Fruit fly (Drosophila melanogaster) Kc167 (cell line): ENCODE results near the gene CG31871.

ENCODE experiments used
- Myc ChIP-seq: fragments of >200 bp; optimal IDR thresholded peaks from 2 replicates; lab custom pipeline; 2017; ENCODE audit warnings: missing external identifiers
- Sin3A ChIP-seq: fragments of >200 bp; optimal IDR thresholded peaks from 2 replicates; lab custom pipeline; 2018; ENCODE audit warnings: missing external identifiers
- h ChIP-seq: fragments of >200 bp; optimal IDR thresholded peaks from 3 replicates; lab custom pipeline; 2018; ENCODE audit warnings: missing external identifiers
- insv ChIP-seq: fragments of >200 bp; optimal IDR thresholded peaks from 3 replicates; lab custom pipeline; 2018; ENCODE audit warnings: missing external identifiers
- psq ChIP-seq: fragments of >200 bp; optimal IDR thresholded peaks from 2 replicates; lab custom pipeline; 2017; ENCODE audit warnings: missing external identifiers
- ttk ChIP-seq: sonication (Bioruptor generic); optimal IDR thresholded peaks from 2 replicates; lab custom pipeline; 2017; ENCODE audit warnings: missing external identifiers

- TF ChIP-seq Myc (lab: Kevin White, UChicago), result no peak
- no peak for TF ChIP-seq ttk (lab: Kevin White, UChicago)
- TF ChIP-seq psq (lab: Kevin White, UChicago), result no peak
- TF ChIP-seq Sin3A, result no peak
- no peak for TF ChIP-seq h (lab: Kevin White, UChicago)
- no peak for TF ChIP-seq insv (lab: Kevin White, UChicago)
Observed at dm6 chr2L:10654520-10654919, 7.4 kb upstream of the CG31871 start.
